Worm (Caenorhabditis elegans): ENCODE results near the gene gbb-2.

Gene gbb-2

DNA sequence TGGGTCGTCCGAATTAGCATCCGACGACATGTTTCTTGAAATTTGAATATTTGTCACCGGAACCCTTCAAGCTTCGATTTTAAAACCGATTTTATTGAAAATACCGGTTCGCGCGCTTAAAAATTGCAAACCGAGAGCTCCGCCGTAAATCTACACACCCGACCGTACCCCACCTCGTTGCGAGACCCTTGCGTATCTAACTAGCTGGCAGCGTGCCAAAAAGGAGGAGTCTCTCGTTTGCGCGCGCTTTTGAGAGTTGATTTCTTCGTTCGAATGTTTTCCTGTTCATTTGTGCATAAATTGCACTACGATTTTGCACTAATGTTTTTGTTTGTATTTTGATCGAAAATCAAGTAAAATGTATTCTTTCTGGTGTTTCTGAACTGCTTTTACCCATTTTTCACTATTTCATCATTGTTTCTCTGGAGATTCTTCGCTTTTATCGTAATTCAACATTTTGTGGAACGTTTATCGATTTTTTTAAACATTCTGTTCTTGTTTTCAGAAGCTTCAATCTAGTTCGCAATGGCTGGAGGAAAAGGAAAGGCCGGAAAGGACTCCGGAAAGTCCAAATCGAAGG, 60.7 kb downstream of the gbb-2 start, which contains the start of the genes wapl-1 and htz-1 (continued):
- TF ChIP-seq dve-1 (tag; optimal IDR thresholded peaks at IDR 0.05) (peak; percentile 73), tbx-2 (tag; optimal IDR thresholded peaks at IDR 0.05) (peak; percentile 71), hlh-15 (tag; optimal IDR thresholded peaks at IDR 0.05) (no peak), pha-4 (tag; optimal IDR thresholded peaks at IDR 0.05) (no peak), lim-6 (tag; optimal IDR thresholded peaks at IDR 0.05) (no peak), unc-42 (tag; optimal IDR thresholded peaks at IDR 0.05) (peak; percentile 64), F13H6.1 (tag; optimal IDR thresholded peaks at IDR 0.05) (no peak), ceh-48 (tag; optimal IDR thresholded peaks at IDR 0.05) (peak; percentile 7)

DNA sequence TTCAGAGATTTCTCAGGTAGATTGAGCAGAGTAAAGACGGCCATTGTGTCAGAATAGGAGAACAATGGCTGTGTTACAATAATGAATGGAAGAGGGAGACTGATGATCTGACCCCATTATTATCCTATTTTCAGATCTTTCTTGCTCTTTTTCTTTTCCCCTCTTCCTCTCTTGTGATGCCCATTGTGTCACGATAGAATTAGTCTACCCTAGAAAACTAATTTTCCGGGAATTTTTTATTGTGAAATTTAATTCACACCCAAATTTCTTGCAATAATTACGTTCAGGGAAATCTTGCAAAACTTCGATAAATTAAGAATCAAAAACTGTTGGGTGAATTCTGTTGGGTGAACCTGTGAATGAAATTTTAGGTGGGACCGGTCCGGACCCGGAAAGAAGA, 65.5 kb downstream of the gbb-2 start, which contains the start of gene fbxb-75:
TSS of gene fbxb-75 (minus strand) at position 101 of the 400 bp plus-strand sequence.
- no peak for TF ChIP-seq K09A11.1 (tag; optimal IDR thresholded peaks at IDR 0.05; ENCODE audit: insufficient read depth)
- TF ChIP-seq eyg-1 (tag; optimal IDR thresholded peaks at IDR 0.05) = no peak
- no peak for TF ChIP-seq dmd-4 (tag; optimal IDR thresholded peaks at IDR 0.05; ENCODE audit: borderline replicate concordance)
- no peak for TF ChIP-seq pax-1 (tag; optimal IDR thresholded peaks at IDR 0.05)
- TF ChIP-seq odd-2 (tag; optimal IDR thresholded peaks at IDR 0.05) = no peak

DNA sequence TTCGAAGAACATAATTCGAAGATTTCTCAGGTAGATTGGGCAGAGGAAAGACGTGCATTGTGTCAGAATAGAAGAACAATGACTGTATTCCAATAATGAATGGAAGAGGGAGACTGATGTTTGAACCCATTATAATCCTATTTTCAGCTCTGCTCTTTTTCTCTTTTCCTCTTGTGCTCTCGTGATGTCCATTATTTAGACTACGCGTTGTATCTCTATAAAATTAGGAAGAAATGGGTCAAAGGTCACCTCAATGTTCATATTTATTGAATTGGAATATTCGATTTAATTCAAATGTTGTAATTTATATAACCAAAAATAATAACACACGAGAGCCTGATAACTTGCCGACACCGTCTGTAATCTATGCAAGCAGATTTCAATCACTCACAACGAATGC, 67.4 kb downstream of the gbb-2 start, which contains the start of gene fbxb-74:
TSS of gene fbxb-74 (minus strand) at position 101 of the 400 bp plus-strand sequence.
- TF ChIP-seq mec-3 (tag; optimal IDR thresholded peaks at IDR 0.05; ENCODE audit: borderline replicate concordance) = no peak
- TF ChIP-seq tbx-2 (tag; optimal IDR thresholded peaks at IDR 0.05) = no peak
- no peak for TF ChIP-seq ceh-45 (GFP tag; IDR thresholded peaks at IDR 0.05)
- TF ChIP-seq unc-86 (tag; optimal IDR thresholded peaks at IDR 0.05) = no peak
- no peak for TF ChIP-seq sox-4 (tag; optimal IDR thresholded peaks at IDR 0.05)
- no peak for TF ChIP-seq lim-6 (tag; optimal IDR thresholded peaks at IDR 0.05)
- no peak for TF ChIP-seq che-1 (tag; optimal IDR thresholded peaks at IDR 0.05)
- TF ChIP-seq nhr-11 (tag; optimal IDR thresholded peaks at IDR 0.05) = no peak
- no peak for TF ChIP-seq pax-1 (tag; optimal IDR thresholded peaks at IDR 0.05)
- no peak for TF ChIP-seq fkh-10 (GFP tag; optimal IDR thresholded peaks at IDR 0.05)
- TF ChIP-seq ceh-22 (tag; optimal IDR thresholded peaks at IDR 0.05) = no peak
- no peak for TF ChIP-seq ztf-16 (tag; optimal IDR thresholded peaks at IDR 0.05)
- TF ChIP-seq pha-2 (tag; optimal IDR thresholded peaks at IDR 0.05) = no peak
- no peak for TF ChIP-seq dmd-4 (tag; optimal IDR thresholded peaks at IDR 0.05; ENCODE audit: borderline replicate concordance)
- no peak for TF ChIP-seq C08G9.2 (tag; optimal IDR thresholded peaks at IDR 0.05)
